Worm (Caenorhabditis elegans) whole organism, young adult: Measurements from ENCODE around the gene Y22D7AL.6.

Source experiments
- B0019.2 ChIP-seq: fragments of 200-800 bp; sonication (Bioruptor generic); conservative IDR thresholded peaks from 2 replicates; pipeline ENCODE4 v1.3.6; 2022; ENCODE audit warnings: missing genetic modification reagents, missing genetic modification characterization, missing compliant biosample characterization
- B0336.3 ChIP-seq: fragments of 200-800 bp; sonication (Bioruptor generic); IDR thresholded peaks from 2 replicates; pipeline ENCODE4 v1.3.6; 2022; ENCODE audit warnings: missing genetic modification characterization, missing compliant biosample characterization
- C17E4.6 ChIP-seq: fragments of 200-800 bp; sonication (Bioruptor generic); IDR thresholded peaks from 2 replicates; pipeline ENCODE4 v1.3.6; 2022; ENCODE audit warnings: missing genetic modification reagents, missing genetic modification characterization, missing compliant biosample characterization
- D2030.7 ChIP-seq: fragments of 200-800 bp; sonication (Bioruptor generic); IDR thresholded peaks from 2 replicates; pipeline ENCODE4 v1.3.6; 2022; ENCODE audit warnings: missing genetic modification reagents, missing genetic modification characterization, missing compliant biosample characterization
- F33H1.4 ChIP-seq: fragments of 200-800 bp; sonication (Bioruptor generic); IDR thresholded peaks from 2 replicates; pipeline ENCODE4 v1.3.6; 2022; ENCODE audit warnings: missing genetic modification reagents, missing genetic modification characterization, missing compliant biosample characterization
- F49E8.2 ChIP-seq: sonication (generic microtip); optimal IDR thresholded peaks from 3 replicates; lab custom pipeline; 2017; ENCODE audit warnings: missing genetic modification characterization, mild to moderate bottlenecking, missing compliant biosample characterization, antibody characterized with exemption, moderate library complexity; ENCODE audit not compliant: insufficient read depth
- F52B5.7 ChIP-seq: sonication (generic microtip); optimal IDR thresholded peaks from 2 replicates; lab custom pipeline; 2016; ENCODE audit warnings: mild to moderate bottlenecking, missing genetic modification characterization, missing compliant biosample characterization
- F57A8.1 ChIP-seq: fragments of 200-800 bp; sonication (Bioruptor generic); optimal IDR thresholded peaks from 2 replicates; lab custom pipeline; 2018; ENCODE audit warnings: mild to moderate bottlenecking, missing genetic modification characterization, moderate library complexity, missing compliant biosample characterization
- F57C9.4 ChIP-seq: sonication (generic microtip); optimal IDR thresholded peaks from 2 replicates; lab custom pipeline; 2017; ENCODE audit warnings: mild to moderate bottlenecking, missing genetic modification characterization, missing compliant biosample characterization
- T07F8.4 ChIP-seq: sonication (generic microtip); optimal IDR thresholded peaks from 2 replicates; lab custom pipeline; 2016; ENCODE audit warnings: mild to moderate bottlenecking, missing genetic modification characterization, moderate library complexity, missing compliant biosample characterization
- Y53F4B.3 ChIP-seq: fragments of 200-800 bp; sonication (Bioruptor generic); IDR thresholded peaks from 2 replicates; pipeline ENCODE4 v1.3.6; 2022; ENCODE audit warnings: missing genetic modification reagents, missing genetic modification characterization, missing compliant biosample characterization
- ZK185.1 ChIP-seq: sonication (generic microtip); optimal IDR thresholded peaks from 2 replicates; lab custom pipeline; 2016; ENCODE audit warnings: mild to moderate bottlenecking, missing genetic modification characterization, missing compliant biosample characterization; ENCODE audit not compliant: poor library complexity, severe bottlenecking
- attf-6 ChIP-seq: fragments of 200-800 bp; sonication (Bioruptor generic); IDR thresholded peaks from 2 replicates; pipeline ENCODE4 v1.3.6; 2022; ENCODE audit warnings: missing genetic modification reagents, missing genetic modification characterization, missing compliant biosample characterization
- ceh-100 ChIP-seq: fragments of 200-800 bp; sonication (Bioruptor generic); IDR thresholded peaks from 2 replicates; pipeline ENCODE4 v1.3.6; 2022; ENCODE audit warnings: missing genetic modification reagents, missing genetic modification characterization, missing compliant biosample characterization
- ceh-27 ChIP-seq: fragments of 200-800 bp; sonication (Bioruptor generic); optimal IDR thresholded peaks from 2 replicates; lab custom pipeline; 2018; ENCODE audit warnings: mild to moderate bottlenecking, missing genetic modification characterization, moderate library complexity, missing compliant biosample characterization
- chd-7 ChIP-seq: sonication (generic microtip); optimal IDR thresholded peaks from 2 replicates; lab custom pipeline; 2016; ENCODE audit warnings: mild to moderate bottlenecking, missing genetic modification characterization, moderate library complexity, missing compliant biosample characterization
- dpl-1 ChIP-seq: fragments of 150-350 bp; optimal IDR thresholded peaks from 2 replicates; lab custom pipeline; 2014; ENCODE audit warnings: missing biosample characterization, missing genetic modification reagents, missing genetic modification characterization
- ekl-4 ChIP-seq: fragments of 200-800 bp; sonication (Bioruptor generic); IDR thresholded peaks from 2 replicates; pipeline ENCODE4 v1.3.6; 2022; ENCODE audit warnings: missing genetic modification reagents, missing genetic modification characterization, missing compliant biosample characterization
- gei-17 ChIP-seq: fragments of 200-800 bp; sonication (Bioruptor generic); optimal IDR thresholded peaks from 2 replicates; lab custom pipeline; 2018; ENCODE audit warnings: mild to moderate bottlenecking, missing genetic modification characterization, missing compliant biosample characterization
- him-1 ChIP-seq: sonication (generic microtip); optimal IDR thresholded peaks from 2 replicates; lab custom pipeline; 2016; ENCODE audit warnings: missing genotype, missing genetic modification reagents, missing genetic modification characterization, missing compliant biosample characterization
- hlh-12 ChIP-seq: sonication (generic microtip); optimal IDR thresholded peaks from 2 replicates; lab custom pipeline; 2016; ENCODE audit warnings: missing genetic modification characterization, missing compliant biosample characterization
- hlh-26 ChIP-seq: fragments of 200-800 bp; sonication (Bioruptor generic); conservative IDR thresholded peaks from 2 replicates; pipeline ENCODE4 v1.3.6; 2022; ENCODE audit warnings: missing genetic modification reagents, missing genetic modification characterization, missing compliant biosample characterization
- let-526 ChIP-seq: fragments of 200-800 bp; sonication (Bioruptor generic); IDR thresholded peaks from 2 replicates; pipeline ENCODE4 v1.3.6; 2022; ENCODE audit warnings: missing genetic modification reagents, missing genetic modification characterization, missing compliant biosample characterization
- lin-35 ChIP-seq, 3 experiments: fragments of 150-350 bp in 2 of 3; sonication (generic microtip) in 1 of 3; optimal IDR thresholded peaks; 2 replicates each; lab custom pipeline; 2014 to 2018; ENCODE audit warnings: missing biosample characterization in 3 of 3, missing genetic modification characterization in 3 of 3, missing genetic modification reagents in 3 of 3
- mcd-1 ChIP-seq: fragments of 200-800 bp; sonication (Bioruptor generic); IDR thresholded peaks from 2 replicates; pipeline ENCODE4 v1.3.6; 2022; ENCODE audit warnings: missing genetic modification reagents, missing genetic modification characterization, missing compliant biosample characterization
- mes-4 ChIP-seq: sonication (generic microtip); optimal IDR thresholded peaks from 2 replicates; lab custom pipeline; 2016; ENCODE audit warnings: missing genotype, missing genetic modification characterization, missing compliant biosample characterization
- mxl-1 ChIP-seq: sonication (generic microtip); optimal IDR thresholded peaks from 2 replicates; lab custom pipeline; 2016; ENCODE audit warnings: missing genetic modification characterization, missing compliant biosample characterization
- nfya-1 ChIP-seq: sonication (generic microtip); optimal IDR thresholded peaks from 2 replicates; lab custom pipeline; 2017; ENCODE audit warnings: antibody characterized with exemption, missing compliant biosample characterization, missing genetic modification characterization, borderline replicate concordance; ENCODE audit not compliant: insufficient read depth
- nhr-179 ChIP-seq: sonication (generic microtip); optimal IDR thresholded peaks from 2 replicates; lab custom pipeline; 2016; ENCODE audit warnings: mild to moderate bottlenecking, missing genetic modification characterization, missing compliant biosample characterization
- nhr-27 ChIP-seq: fragments of 200-800 bp; sonication (Bioruptor generic); optimal IDR thresholded peaks from 2 replicates; lab custom pipeline; 2018; ENCODE audit warnings: mild to moderate bottlenecking, missing genetic modification characterization, moderate library complexity, missing compliant biosample characterization
- nhr-90 ChIP-seq: sonication (generic microtip); optimal IDR thresholded peaks from 2 replicates; lab custom pipeline; 2016; ENCODE audit warnings: missing genotype, mild to moderate bottlenecking, missing genetic modification characterization, missing compliant biosample characterization
- pbrm-1 ChIP-seq: fragments of 200-800 bp; sonication (Bioruptor generic); IDR thresholded peaks from 2 replicates; pipeline ENCODE4 v1.3.6; 2022; ENCODE audit warnings: missing genetic modification reagents, missing genetic modification characterization, missing compliant biosample characterization
- rec-8 ChIP-seq, 2 experiments: sonication (generic microtip); optimal IDR thresholded peaks; 2 replicates each; lab custom pipeline; 2016; ENCODE audit warnings: mild to moderate bottlenecking in 2 of 2, missing genetic modification characterization in 2 of 2, missing genetic modification reagents in 2 of 2, missing genotype in 2 of 2, missing biosample characterization in 1 of 2, missing compliant biosample characterization in 1 of 2, moderate library complexity in 1 of 2
- sdz-38 ChIP-seq: sonication (generic microtip); optimal IDR thresholded peaks from 2 replicates; lab custom pipeline; 2016; ENCODE audit warnings: missing genotype, missing genetic modification characterization, missing compliant biosample characterization
- tbp1 ChIP-seq: fragments of 200-800 bp; sonication (Bioruptor generic); optimal IDR thresholded peaks from 2 replicates; lab custom pipeline; 2018; ENCODE audit warnings: mild to moderate bottlenecking, missing genetic modification characterization, missing compliant biosample characterization
- ztf-18 ChIP-seq: sonication (generic microtip); optimal IDR thresholded peaks from 2 replicates; lab custom pipeline; 2016; ENCODE audit warnings: missing genotype, mild to moderate bottlenecking, missing genetic modification characterization, missing compliant biosample characterization
- ztf-25 ChIP-seq: fragments of 200-800 bp; sonication (Bioruptor generic); IDR thresholded peaks from 2 replicates; pipeline ENCODE4 v1.3.6; 2022; ENCODE audit warnings: missing genetic modification reagents, missing genetic modification characterization, missing compliant biosample characterization
- ztf-6 ChIP-seq: fragments of 200-800 bp; sonication (Bioruptor generic); IDR thresholded peaks from 2 replicates; pipeline ENCODE4 v1.3.6; 2022; ENCODE audit warnings: missing genetic modification reagents, missing genetic modification characterization, missing compliant biosample characterization

The Y22D7AL.6 gene

ce11 chrIII:1558441-1559159 is 46.1 kb upstream of the Y22D7AL.6 start, which contains the start of the genes eelo-1 and Y67D2.2 (continued):
- TF ChIP-seq F52B5.7 (tag; lab: Kevin White, UChicago) = no peak
- no peak for TF ChIP-seq hlh-26
- no peak for TF ChIP-seq ztf-25 (GFP tag; lab: Robert Waterston, UW)
- no peak for TF ChIP-seq B0019.2 (GFP tag; lab: Robert Waterston, UW)
- peak in 1 of 3 experiments; percentile 58 for TF ChIP-seq lin-35 (GFP tag; optimal IDR thresholded peaks at IDR 0.05; lab: Kevin White, UChicago)
- no peak for TF ChIP-seq ceh-100 (GFP tag; lab: Robert Waterston, UW)
- peak; percentile 1 for TF ChIP-seq tbp1 (GFP tag; lab: Kevin White, UChicago)
- no peak for TF ChIP-seq mxl-1 (tag; lab: Kevin White, UChicago)
- TF ChIP-seq D2030.7 = no peak
- no peak for TF ChIP-seq nhr-27
- TF ChIP-seq attf-6 (GFP tag; lab: Robert Waterston, UW) = no peak
- no peak for TF ChIP-seq nhr-90 (tag; lab: Kevin White, UChicago)
- no peak for TF ChIP-seq gei-17 (GFP tag; lab: Kevin White, UChicago)
- peak; percentile 27 for TF ChIP-seq F33H1.4
- TF ChIP-seq T07F8.4 (tag; lab: Kevin White, UChicago) = no peak
- peak; percentile 68 for TF ChIP-seq mcd-1 (GFP tag; lab: Robert Waterston, UW)
- no peak for TF ChIP-seq sdz-38 (tag; lab: Kevin White, UChicago)
- TF ChIP-seq chd-7 (tag; lab: Kevin White, UChicago) = no peak
- TF ChIP-seq ekl-4 = peak; percentile 55; the same call in 1 of the 2 replicates
- TF ChIP-seq F57C9.4 = no peak
- TF ChIP-seq dpl-1 (GFP tag; lab: Kevin White, UChicago) = peak; percentile 14
- no peak for TF ChIP-seq ceh-27 (GFP tag; lab: Kevin White, UChicago)
- no peak for TF ChIP-seq ZK185.1
- TF ChIP-seq let-526 (GFP tag; lab: Robert Waterston, UW) = no peak
- no peak for TF ChIP-seq nfya-1 (tag; lab: Kevin White, UChicago)
- no peak for TF ChIP-seq F57A8.1 (GFP tag; lab: Kevin White, UChicago)
- TF ChIP-seq pbrm-1 = no peak
- TF ChIP-seq hlh-12 (tag; lab: Kevin White, UChicago) = no peak
- no peak for TF ChIP-seq C17E4.6 (GFP tag; lab: Robert Waterston, UW)
- no peak for TF ChIP-seq rec-8 (tag; optimal IDR thresholded peaks at IDR 0.05; lab: Kevin White, UChicago)
- TF ChIP-seq Y53F4B.3 = no peak
- TF ChIP-seq, all 124 proteins: peak for 11

- no peak for TF ChIP-seq F49E8.2 (tag; lab: Kevin White, UChicago)
- TF ChIP-seq mes-4 (tag; lab: Kevin White, UChicago) = no peak
- no peak for TF ChIP-seq nhr-179 (tag; lab: Kevin White, UChicago)
- no peak for TF ChIP-seq him-1 (tag; lab: Kevin White, UChicago)
- TF ChIP-seq B0336.3 = no peak
- no peak for TF ChIP-seq sdz-38 (tag; lab: Kevin White, UChicago)
- no peak for TF ChIP-seq F57C9.4
- no peak for TF ChIP-seq ztf-18
- TF ChIP-seq ztf-6 (GFP tag; lab: Robert Waterston, UW) = no peak
- no peak for TF ChIP-seq B0019.2 (GFP tag; lab: Robert Waterston, UW)
Observed at ce11 chrIII:1570006-1570405, 34.7 kb upstream of the Y22D7AL.6 start, which contains the start of gene rep-1. Gene rep-1 (plus strand): TSS chrIII:1570306.
